Worm (Caenorhabditis elegans) whole organism, L4 larva: ENCODE data around the gene srh-276.

Source experiments
- ceh-32 ChIP-seq: sonication (generic microtip); optimal IDR thresholded peaks from 2 replicates; lab custom pipeline; 2016; ENCODE audit warnings: mild to moderate bottlenecking, missing genetic modification characterization, missing compliant biosample characterization; ENCODE audit not compliant: poor library complexity
- ceh-82 ChIP-seq: sonication (generic microtip); optimal IDR thresholded peaks from 2 replicates; lab custom pipeline; 2017; ENCODE audit warnings: missing biosample characterization, missing genetic modification characterization
- hlh-11 ChIP-seq: fragments of 200-800 bp; sonication (Bioruptor generic); optimal IDR thresholded peaks from 2 replicates; lab custom pipeline; 2018; ENCODE audit warnings: mild to moderate bottlenecking, missing genetic modification characterization, missing compliant biosample characterization
- lin-15B ChIP-seq: fragments of 150-350 bp; sonication (generic microtip); optimal IDR thresholded peaks from 3 replicates; lab custom pipeline; 2014; ENCODE audit warnings: missing biosample characterization, missing genetic modification characterization
- nhr-237 ChIP-seq: sonication (generic microtip); optimal IDR thresholded peaks from 2 replicates; lab custom pipeline; 2017; ENCODE audit warnings: missing biosample characterization, missing genetic modification characterization
- pha-4 ChIP-seq, 2 experiments: fragments of 150-350 bp in 1 of 2; fragments of 200-800 bp in 1 of 2; sonication (Bioruptor generic) in 1 of 2; IDR thresholded peaks in 1 of 2; optimal IDR thresholded peaks in 1 of 2; 2 replicates each; pipeline versions ENCODE4 v1.3.6 to Lab custom; 2014 to 2022; ENCODE audit warnings: missing genetic modification characterization in 2 of 2, missing genetic modification reagents in 2 of 2, missing biosample characterization in 1 of 2, missing compliant biosample characterization in 1 of 2
- snpc-4 ChIP-seq: fragments of 150-350 bp; optimal IDR thresholded peaks from 2 replicates; lab custom pipeline; 2014; ENCODE audit warnings: missing biosample characterization, missing genetic modification characterization
- spr-3 ChIP-seq: fragments of 200-800 bp; sonication (Bioruptor generic); optimal IDR thresholded peaks from 2 replicates; lab custom pipeline; 2018; ENCODE audit warnings: mild to moderate bottlenecking, missing genetic modification characterization, missing compliant biosample characterization
- unc-62 ChIP-seq, 3 experiments: fragments of 150-350 bp in 1 of 3; sonication (generic microtip); optimal IDR thresholded peaks in 2 of 3; peaks in 1 of 3; 1 replicate in 1 of 3; 2 replicates in 2 of 3; lab custom pipeline; 2014 to 2017; ENCODE audit warnings: missing biosample characterization in 3 of 3, missing genetic modification characterization in 3 of 3, missing genetic modification reagents in 3 of 3, missing genotype in 1 of 3

- no peak for TF ChIP-seq ceh-32 (tag; lab: Kevin White, UChicago)
- no peak for TF ChIP-seq lin-15B (tag; lab: Kevin White, UChicago)
- TF ChIP-seq pha-4 (GFP tag; IDR thresholded peaks at IDR 0.05; lab: Robert Waterston, UW), result no peak
- no peak for TF ChIP-seq pha-4 (tag; optimal IDR thresholded peaks at IDR 0.05; lab: Kevin White, UChicago)
- TF ChIP-seq snpc-4 (tag; lab: Kevin White, UChicago), result no peak
- TF ChIP-seq spr-3, result no peak
- no peak for TF ChIP-seq unc-62 (GFP tag; optimal IDR thresholded peaks at IDR 0.05 in 1 of 2; lab: Kevin White, UChicago)
- no peak for TF ChIP-seq unc-62 (tag; optimal IDR thresholded peaks at IDR 0.05; lab: Kevin White, UChicago)
- no peak for TF ChIP-seq nhr-237 (tag; lab: Kevin White, UChicago)
- TF ChIP-seq hlh-11 (tag; lab: Kevin White, UChicago), result no peak
- no peak for TF ChIP-seq ceh-82 (tag; lab: Kevin White, UChicago)
Measured at ce11 chrV:15481374-15481773, 47.8 kb upstream of the srh-276 start, which contains the start of gene nhr-150.
